Fruit fly (Drosophila melanogaster) whole organism, embryonic: Measurements from ENCODE around the gene CG5013.

Experiments
- ATbp ChIP-seq: fragments of 200-800 bp; sonication (Bioruptor generic); optimal IDR thresholded peaks from 2 replicates; lab custom pipeline; 2017; ENCODE audit warnings: missing biosample characterization, mild to moderate bottlenecking, missing genetic modification characterization, missing genetic modification reagents
- Awh ChIP-seq: fragments of 200-800 bp; sonication (Bioruptor generic); IDR thresholded peaks from 2 replicates; pipeline ENCODE4, ENCODE4 v1.3.6; 2022; ENCODE audit warnings: missing biosample characterization, missing genetic modification characterization
- CG10267 ChIP-seq: fragments of 200-800 bp; sonication (Bioruptor generic); optimal IDR thresholded peaks from 2 replicates; lab custom pipeline; 2018; ENCODE audit warnings: missing biosample characterization, mild to moderate bottlenecking, missing genetic modification characterization, moderate library complexity
- CG10543 ChIP-seq: fragments of 200-800 bp; sonication (Bioruptor generic); optimal IDR thresholded peaks from 3 replicates; lab custom pipeline; 2017; ENCODE audit warnings: missing biosample characterization, mild to moderate bottlenecking, missing genetic modification characterization, moderate library complexity
- CG11085 ChIP-seq: fragments of 200-800 bp; sonication (Bioruptor generic); IDR thresholded peaks from 2 replicates; pipeline ENCODE4 v1.3.6; 2022; ENCODE audit warnings: missing biosample characterization, missing genetic modification characterization
- CG11504 ChIP-seq: fragments of 200-800 bp; sonication (Bioruptor generic); optimal IDR thresholded peaks from 3 replicates; lab custom pipeline; 2019; ENCODE audit warnings: missing biosample characterization, mild to moderate bottlenecking, missing genetic modification characterization, moderate library complexity
- CG11723 ChIP-seq: fragments of 200-800 bp; sonication (Bioruptor generic); optimal IDR thresholded peaks from 2 replicates; lab custom pipeline; 2017; ENCODE audit warnings: missing biosample characterization, mild to moderate bottlenecking, missing genetic modification characterization
- CG12104 ChIP-seq: fragments of 200-800 bp; sonication (Bioruptor generic); optimal IDR thresholded peaks from 3 replicates; lab custom pipeline; 2016; ENCODE audit warnings: missing biosample characterization, missing genetic modification characterization
- CG12219 ChIP-seq: fragments of 200-800 bp; sonication (Bioruptor generic); optimal IDR thresholded peaks from 3 replicates; lab custom pipeline; 2018; ENCODE audit warnings: missing biosample characterization, mild to moderate bottlenecking, missing genetic modification characterization
- CG12391 ChIP-seq: fragments of 200-800 bp; sonication (Bioruptor generic); optimal IDR thresholded peaks from 3 replicates; lab custom pipeline; 2018; ENCODE audit warnings: missing biosample characterization, mild to moderate bottlenecking, missing genetic modification characterization, moderate library complexity
- CG12942 ChIP-seq: fragments of 200-800 bp; sonication (Bioruptor generic); optimal IDR thresholded peaks from 3 replicates; lab custom pipeline; 2016; ENCODE audit warnings: missing biosample characterization, missing genetic modification characterization
- CG13775 ChIP-seq: fragments of 200-800 bp; sonication (Bioruptor generic); optimal IDR thresholded peaks from 3 replicates; lab custom pipeline; 2017; ENCODE audit warnings: missing biosample characterization, mild to moderate bottlenecking, missing genetic modification characterization
- CG17359 ChIP-seq: fragments of 200-800 bp; sonication (Bioruptor generic); optimal IDR thresholded peaks from 3 replicates; lab custom pipeline; 2018; ENCODE audit warnings: missing biosample characterization, mild to moderate bottlenecking, missing genetic modification characterization, moderate library complexity
- CG17385 ChIP-seq: fragments of 200-800 bp; sonication (Bioruptor generic); optimal IDR thresholded peaks from 3 replicates; lab custom pipeline; 2018; ENCODE audit warnings: missing biosample characterization, mild to moderate bottlenecking, missing genetic modification characterization
- CG18262 ChIP-seq: fragments of 200-800 bp; optimal IDR thresholded peaks from 3 replicates; lab custom pipeline; 2019; ENCODE audit warnings: missing biosample characterization, mild to moderate bottlenecking, missing genetic modification characterization, moderate library complexity
- CG2120 ChIP-seq: fragments of 200-800 bp; sonication (Bioruptor generic); optimal IDR thresholded peaks from 3 replicates; lab custom pipeline; 2016; ENCODE audit warnings: missing biosample characterization, missing genetic modification characterization
- CG30431 ChIP-seq: fragments of 200-800 bp; sonication (Bioruptor generic); optimal IDR thresholded peaks from 2 replicates; lab custom pipeline; 2017; ENCODE audit warnings: missing biosample characterization, missing genetic modification characterization
- CG34224 ChIP-seq: fragments of 200-800 bp; sonication (Bioruptor generic); IDR thresholded peaks from 3 replicates; pipeline ENCODE4 v1.3.6; 2022; ENCODE audit warnings: missing biosample characterization, missing genetic modification characterization; ENCODE audit not compliant: partially characterized antibody
- CG3847 ChIP-seq: fragments of 200-800 bp; sonication (Bioruptor generic); IDR thresholded peaks from 2 replicates; pipeline ENCODE4 v1.3.6; 2022; ENCODE audit warnings: missing biosample characterization, missing genetic modification characterization
- CG4617 ChIP-seq: fragments of 200-800 bp; sonication (Bioruptor generic); optimal IDR thresholded peaks from 3 replicates; lab custom pipeline; 2016; ENCODE audit warnings: missing biosample characterization, missing genetic modification characterization, borderline replicate concordance
- CG6272 ChIP-seq: fragments of 200-800 bp; sonication (Bioruptor generic); IDR thresholded peaks from 2 replicates; pipeline ENCODE4 v1.3.6; 2022; ENCODE audit warnings: missing biosample characterization, missing genetic modification characterization
- CG7271 ChIP-seq: fragments of 200-800 bp; sonication (Bioruptor generic); optimal IDR thresholded peaks from 2 replicates; lab custom pipeline; 2018; ENCODE audit warnings: missing biosample characterization, mild to moderate bottlenecking, missing genetic modification characterization, moderate library complexity
- CG7987 ChIP-seq: fragments of 200-800 bp; sonication (Bioruptor generic); optimal IDR thresholded peaks from 2 replicates; lab custom pipeline; 2018; ENCODE audit warnings: missing biosample characterization, mild to moderate bottlenecking, missing genetic modification characterization, moderate library complexity
- CG8290 ChIP-seq, 3 experiments: fragments of 200-800 bp; sonication (Bioruptor generic); optimal IDR thresholded peaks; 2 replicates each; lab custom pipeline; 2016 to 2019; ENCODE audit warnings: missing biosample characterization in 3 of 3, missing genetic modification characterization in 3 of 3, mild to moderate bottlenecking in 2 of 3, moderate library complexity in 1 of 3
- Dip2 ChIP-seq: fragments of 200-800 bp; sonication (Bioruptor generic); IDR thresholded peaks from 2 replicates; pipeline ENCODE4 v1.3.6; 2022; ENCODE audit warnings: missing biosample characterization, missing genetic modification characterization
- Fer3 ChIP-seq: fragments of 200-800 bp; sonication (Bioruptor generic); optimal IDR thresholded peaks from 2 replicates; lab custom pipeline; 2018; ENCODE audit warnings: missing biosample characterization, mild to moderate bottlenecking, missing genetic modification characterization, moderate library complexity
- Hmr ChIP-seq: fragments of 200-800 bp; sonication (Bioruptor generic); optimal IDR thresholded peaks from 3 replicates; lab custom pipeline; 2017; ENCODE audit warnings: mild to moderate bottlenecking, missing biosample characterization, missing genetic modification reagents, missing genetic modification characterization
- Hr78 ChIP-seq, 2 experiments: fragments of 200-800 bp in 1 of 2; fragments of >200 bp in 1 of 2; sonication (Bioruptor generic) in 1 of 2; optimal IDR thresholded peaks; 2 replicates each; lab custom pipeline; 2017 to 2019; ENCODE audit warnings: missing biosample characterization in 2 of 2, missing genetic modification characterization in 2 of 2, mild to moderate bottlenecking in 1 of 2, moderate library complexity in 1 of 2
- Med ChIP-seq: fragments of 200-800 bp; sonication (Bioruptor generic); peaks from one replicate; lab custom pipeline; 2016; ENCODE audit warnings: missing biosample characterization, missing genetic modification characterization, mild to moderate bottlenecking, inconsistent platforms, moderate library complexity
- NK7.1 ChIP-seq: fragments of 200-800 bp; sonication (Bioruptor generic); optimal IDR thresholded peaks from 3 replicates; lab custom pipeline; 2016; ENCODE audit warnings: missing biosample characterization, missing genetic modification characterization
- Nf-YA ChIP-seq: fragments of 200-800 bp; sonication (Bioruptor generic); IDR thresholded peaks from 2 replicates; pipeline ENCODE4 v1.3.6; 2022; ENCODE audit warnings: missing biosample characterization, missing genetic modification characterization
- Poxn ChIP-seq: fragments of 200-800 bp; sonication (Bioruptor generic); IDR thresholded peaks from 2 replicates; pipeline ENCODE4 v1.3.6; 2022; ENCODE audit warnings: missing biosample characterization, missing genetic modification characterization
- Ptx1 ChIP-seq: fragments of 200-800 bp; sonication (Bioruptor generic); IDR thresholded peaks from 2 replicates; pipeline ENCODE4 v1.3.6; 2022; ENCODE audit warnings: missing biosample characterization, missing genetic modification characterization
- Scr ChIP-seq: fragments of 200-800 bp; sonication (Bioruptor generic); IDR thresholded peaks from 2 replicates; pipeline ENCODE4 v1.3.6; 2022; ENCODE audit warnings: missing biosample characterization, missing genetic modification characterization; ENCODE audit not compliant: partially characterized antibody
- Sry-δ ChIP-seq: fragments of 200-800 bp; sonication (Bioruptor generic); optimal IDR thresholded peaks from 2 replicates; lab custom pipeline; 2016; ENCODE audit warnings: missing biosample characterization, missing genetic modification characterization
- Xbp1 ChIP-seq: fragments of 200-800 bp; sonication (Bioruptor generic); optimal IDR thresholded peaks from 3 replicates; lab custom pipeline; 2016; ENCODE audit warnings: missing biosample characterization, mild to moderate bottlenecking, missing genetic modification characterization
- btn ChIP-seq: fragments of 200-800 bp; sonication (Bioruptor generic); optimal IDR thresholded peaks from 2 replicates; lab custom pipeline; 2016; ENCODE audit warnings: missing biosample characterization, missing genetic modification characterization
- crol ChIP-seq: fragments of 200-800 bp; sonication (Bioruptor generic); IDR thresholded peaks from 2 replicates; pipeline ENCODE4 v1.3.6; 2022; ENCODE audit warnings: missing biosample characterization, missing genetic modification characterization
- dysf ChIP-seq: fragments of 200-800 bp; sonication (Bioruptor generic); IDR thresholded peaks from 3 replicates; pipeline ENCODE4 v1.3.6; 2022; ENCODE audit warnings: missing biosample characterization, missing genetic modification characterization
- ems ChIP-seq: fragments of 200-800 bp; sonication (Bioruptor generic); optimal IDR thresholded peaks from 3 replicates; lab custom pipeline; 2016; ENCODE audit warnings: missing biosample characterization, missing genetic modification characterization
- fd64A ChIP-seq: fragments of 200-800 bp; sonication (Bioruptor generic); optimal IDR thresholded peaks from 3 replicates; lab custom pipeline; 2018; ENCODE audit warnings: missing biosample characterization, mild to moderate bottlenecking, missing genetic modification characterization
- gcm ChIP-seq: fragments of 200-800 bp; sonication (Bioruptor generic); optimal IDR thresholded peaks from 2 replicates; lab custom pipeline; 2019; ENCODE audit warnings: missing biosample characterization, mild to moderate bottlenecking, missing genetic modification characterization, moderate library complexity
- h ChIP-seq: fragments of >200 bp; optimal IDR thresholded peaks from 2 replicates; lab custom pipeline; 2017
- kni ChIP-seq: fragments of 200-800 bp; sonication (Bioruptor generic); optimal IDR thresholded peaks from 3 replicates; lab custom pipeline; 2017; ENCODE audit warnings: mild to moderate bottlenecking, missing biosample characterization, missing genetic modification reagents, missing genetic modification characterization
- lola ChIP-seq, 3 experiments: fragments of >200 bp in 2 of 3; fragments of 200-800 bp in 1 of 3; sonication (Bioruptor generic) in 1 of 3; optimal IDR thresholded peaks; 2 replicates each; lab custom pipeline; 2017 to 2019; ENCODE audit warnings: missing biosample characterization in 3 of 3, missing genetic modification characterization in 3 of 3, mild to moderate bottlenecking in 1 of 3, moderate library complexity in 1 of 3
- peb ChIP-seq: fragments of 200-800 bp; sonication (Bioruptor generic); IDR thresholded peaks from 2 replicates; pipeline ENCODE4 v1.3.6; 2022; ENCODE audit warnings: missing biosample characterization, missing genetic modification characterization
- pfk ChIP-seq: fragments of 200-800 bp; sonication (Bioruptor generic); optimal IDR thresholded peaks from 2 replicates; lab custom pipeline; 2018; ENCODE audit warnings: missing biosample characterization, mild to moderate bottlenecking, missing genetic modification characterization, moderate library complexity
- slbo ChIP-seq: fragments of 200-800 bp; sonication (Bioruptor generic); IDR thresholded peaks from 2 replicates; pipeline ENCODE4 v1.3.6; 2022; ENCODE audit warnings: missing biosample characterization, missing genetic modification characterization
- unpg ChIP-seq: fragments of 200-800 bp; sonication (Bioruptor generic); optimal IDR thresholded peaks from 3 replicates; lab custom pipeline; 2018; ENCODE audit warnings: missing biosample characterization, mild to moderate bottlenecking, missing genetic modification characterization, moderate library complexity

Gene CG5013

DNA sequence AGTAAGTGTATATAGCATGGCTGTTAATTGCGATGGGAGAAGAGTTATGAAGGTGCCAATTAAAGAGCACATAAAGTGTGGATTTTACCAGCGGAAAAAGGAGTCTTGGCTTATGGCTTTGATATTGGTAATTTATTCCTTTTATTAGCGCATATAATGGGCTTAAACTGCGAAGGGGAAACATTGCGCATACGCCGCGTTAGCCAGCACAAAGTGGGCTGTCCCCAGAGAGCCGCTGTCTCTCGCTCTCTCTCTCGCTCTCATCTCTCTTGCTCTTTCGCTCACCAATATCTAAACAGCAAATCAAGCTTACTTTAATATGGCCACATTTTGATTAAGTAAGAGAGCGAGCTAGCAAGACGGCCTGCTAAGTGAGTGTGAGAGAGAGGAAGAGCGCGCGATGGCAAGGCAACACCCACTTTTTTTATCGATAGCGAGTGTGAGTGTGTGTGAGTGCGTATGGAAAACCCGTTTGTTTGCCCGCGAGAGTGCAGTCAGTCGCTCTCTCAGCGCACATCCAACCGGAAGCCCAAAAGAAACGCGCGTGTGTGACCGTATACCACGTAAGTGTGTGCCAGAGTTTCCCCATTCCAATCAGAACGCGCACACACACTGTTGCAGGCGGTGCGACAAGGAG, 23.8 kb upstream of the CG5013 start, which contains the start of gene pnr (continued):
- TF ChIP-seq Scr (GFP tag; lab: Robert Waterston, UW), result peak; percentile 53
- TF ChIP-seq CG6272, result no peak
- TF ChIP-seq CG17385 (GFP tag; lab: Kevin White, UChicago), result peak; percentile 18
- TF ChIP-seq CG12391 (tag; lab: Kevin White, UChicago), result no peak
- TF ChIP-seq h (lab: Kevin White, UChicago), result no peak
- TF ChIP-seq Fer3 (tag; lab: Kevin White, UChicago), result no peak
- TF ChIP-seq CG4617 (GFP tag; lab: Kevin White, UChicago), result no peak
- TF ChIP-seq CG12219, result peak; percentile 20
- TF ChIP-seq Ptx1 (GFP tag; lab: Robert Waterston, UW), result peak; percentile 35; the same call in 1 of the 2 replicates
- no peak for TF ChIP-seq CG11085
- TF ChIP-seq CG30431, result no peak
- TF ChIP-seq pfk (GFP tag; lab: Kevin White, UChicago), result no peak
- TF ChIP-seq lola (GFP tag; optimal IDR thresholded peaks at IDR 0.05; lab: Kevin White, UChicago), result no peak
- TF ChIP-seq Med (GFP tag; lab: Kevin White, UChicago), result peak; percentile 89
- TF ChIP-seq Awh (GFP tag; lab: Robert Waterston, UW), result no peak
- no peak for TF ChIP-seq Xbp1 (GFP tag; lab: Kevin White, UChicago)
- no peak for TF ChIP-seq CG17359 (tag; lab: Kevin White, UChicago)
- TF ChIP-seq Poxn (GFP tag; lab: Robert Waterston, UW), result no peak
- peak; percentile 95 for TF ChIP-seq Nf-YA (GFP tag; lab: Robert Waterston, UW)
- peak; percentile 17 for TF ChIP-seq CG13775
- TF ChIP-seq CG34224 (GFP tag; lab: Robert Waterston, UW), result peak; percentile 54; the same call in 2 of the 3 replicates
- TF ChIP-seq crol (GFP tag; lab: Robert Waterston, UW), result peak; percentile 21; the same call in 1 of the 2 replicates
- TF ChIP-seq CG11504 (tag; lab: Kevin White, UChicago), result no peak
- TF ChIP-seq Hr78 (GFP tag; optimal IDR thresholded peaks at IDR 0.05; lab: Kevin White, UChicago), result no peak
- no peak for TF ChIP-seq CG7271 (tag; lab: Kevin White, UChicago)
- no peak for TF ChIP-seq unpg (GFP tag; lab: Kevin White, UChicago)
- TF ChIP-seq CG10543, result no peak
- no peak for TF ChIP-seq CG2120 (GFP tag; lab: Kevin White, UChicago)
- TF ChIP-seq Hmr (GFP tag; lab: Kevin White, UChicago), result no peak
- no peak for TF ChIP-seq ATbp (GFP tag; lab: Kevin White, UChicago)
- TF ChIP-seq dysf (GFP tag; lab: Robert Waterston, UW), result no peak
- TF ChIP-seq CG10267, result peak; percentile 21
- TF ChIP-seq Dip2 (GFP tag; lab: Robert Waterston, UW), result no peak
- TF ChIP-seq NK7.1 (GFP tag; lab: Kevin White, UChicago), result no peak
- no peak for TF ChIP-seq CG8290 (GFP tag; optimal IDR thresholded peaks at IDR 0.05; lab: Kevin White, UChicago)
- no peak for TF ChIP-seq CG8290 (tag; optimal IDR thresholded peaks at IDR 0.05; lab: Kevin White, UChicago)
- peak; percentile 51 for TF ChIP-seq fd64A (GFP tag; lab: Kevin White, UChicago)
- no peak for TF ChIP-seq btn (GFP tag; lab: Kevin White, UChicago)
- TF ChIP-seq CG7987 (GFP tag; lab: Kevin White, UChicago), result peak; percentile 16
- no peak for TF ChIP-seq Sry-δ (GFP tag; lab: Kevin White, UChicago)
- TF ChIP-seq CG3847 (GFP tag; lab: Robert Waterston, UW), result 0 out of 2 replicates have a peak, but pooled peaks have one; percentile 12
- no peak for TF ChIP-seq peb (GFP tag; lab: Robert Waterston, UW)
- peak; percentile 53 for TF ChIP-seq gcm (GFP tag; lab: Kevin White, UChicago)
- no peak for TF ChIP-seq slbo (GFP tag; lab: Robert Waterston, UW)
- peak; percentile 7 for TF ChIP-seq CG18262
- TF ChIP-seq CG12104, result no peak
- no peak for TF ChIP-seq CG11723 (GFP tag; lab: Kevin White, UChicago)
- peak; percentile 51 for TF ChIP-seq kni (GFP tag; lab: Kevin White, UChicago)
- no peak for TF ChIP-seq CG12942 (GFP tag; lab: Kevin White, UChicago)
- no peak for TF ChIP-seq ems (GFP tag; lab: Kevin White, UChicago)
